Worm (Caenorhabditis elegans) whole organism, L3 larva: ENCODE results near the gene arrd-10.

Experiments used
- ZK546.5 ChIP-seq: sonication (generic microtip); optimal IDR thresholded peaks from 2 replicates; lab custom pipeline; 2017; ENCODE audit warnings: missing biosample characterization, missing genetic modification characterization
- nfya-1 ChIP-seq: sonication (generic microtip); optimal IDR thresholded peaks from 2 replicates; lab custom pipeline; 2017; ENCODE audit warnings: missing genetic modification characterization, mild to moderate bottlenecking, missing compliant biosample characterization, antibody characterized with exemption, moderate library complexity; ENCODE audit not compliant: insufficient read depth
- nhr-11 ChIP-seq: fragments of 150-350 bp; optimal IDR thresholded peaks from 2 replicates; lab custom pipeline; 2014; ENCODE audit warnings: missing biosample characterization, missing genetic modification characterization
- nhr-23 ChIP-seq: fragments of 150-350 bp; optimal IDR thresholded peaks from 2 replicates; lab custom pipeline; 2014; ENCODE audit warnings: missing biosample characterization, missing genetic modification reagents, missing genetic modification characterization

ce11 chrII:12907070-12907469 is 32.8 kb upstream of the arrd-10 start, which contains the start of gene nspb-11:
- TF ChIP-seq nhr-23 (tag; lab: Kevin White, UChicago) = no peak
- TF ChIP-seq nfya-1 (tag; lab: Kevin White, UChicago) = no peak
- TF ChIP-seq nhr-11 (tag; lab: Kevin White, UChicago) = no peak
- TF ChIP-seq ZK546.5 = no peak
